Fruit fly (Drosophila melanogaster) ovary, adult (tissue): ENCODE data around the gene IntS12.

Experiments used
- CG17801 ChIP-seq: fragments of 200-800 bp; optimal IDR thresholded peaks from 2 replicates; lab custom pipeline; 2019; ENCODE audit warnings: missing biosample characterization, mild to moderate bottlenecking, missing genetic modification characterization, moderate library complexity; ENCODE audit not compliant: partially characterized antibody

The IntS12 gene

dm6 chr3R:26906034-26906433, 42.9 kb downstream of the IntS12 start:
- no peak for TF ChIP-seq CG17801 (GFP tag; lab: Kevin White, UChicago)

DNA sequence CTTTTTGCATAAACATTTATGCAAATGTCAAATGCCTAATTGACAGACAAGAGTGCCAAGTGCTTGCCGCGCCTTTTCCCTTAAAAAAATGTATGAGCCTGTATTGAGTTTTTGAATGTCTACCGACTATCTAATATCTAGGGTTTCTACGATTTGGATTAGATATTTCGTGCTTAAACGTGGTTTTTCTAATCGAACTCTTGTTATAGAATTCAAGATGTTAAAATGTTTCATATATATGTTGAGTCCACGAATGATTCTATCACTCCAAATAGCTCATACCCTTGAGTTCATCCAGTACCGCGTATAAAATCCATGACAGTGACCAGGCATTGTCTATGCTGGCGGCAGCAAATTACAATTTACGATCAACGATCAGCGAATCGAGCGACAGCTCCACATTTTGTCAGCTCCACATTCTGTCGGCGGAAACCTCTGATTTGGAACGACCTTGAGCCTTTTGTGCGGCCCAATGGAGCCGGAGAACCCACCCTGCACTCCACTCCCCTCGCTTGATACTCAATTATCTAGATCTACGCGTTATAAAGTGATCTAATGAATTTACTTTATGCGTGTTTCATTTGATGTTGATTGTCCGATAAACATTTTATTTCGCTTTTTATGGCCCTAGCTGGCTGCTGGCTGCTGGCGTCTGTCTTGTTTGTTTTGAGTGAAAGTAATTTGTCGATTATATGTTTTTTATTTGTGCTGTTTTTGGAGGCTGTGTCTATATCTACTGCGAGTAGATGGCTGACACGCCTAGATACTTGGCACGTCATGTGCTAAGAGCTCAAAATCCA, 43.7 kb downstream of the IntS12 start:
- no peak for TF ChIP-seq CG17801 (GFP tag; lab: Kevin White, UChicago)

- TF ChIP-seq CG17801 (GFP tag; lab: Kevin White, UChicago), result no peak
Observed at dm6 chr3R:26908750-26909149, 45.6 kb downstream of the IntS12 start.

DNA sequence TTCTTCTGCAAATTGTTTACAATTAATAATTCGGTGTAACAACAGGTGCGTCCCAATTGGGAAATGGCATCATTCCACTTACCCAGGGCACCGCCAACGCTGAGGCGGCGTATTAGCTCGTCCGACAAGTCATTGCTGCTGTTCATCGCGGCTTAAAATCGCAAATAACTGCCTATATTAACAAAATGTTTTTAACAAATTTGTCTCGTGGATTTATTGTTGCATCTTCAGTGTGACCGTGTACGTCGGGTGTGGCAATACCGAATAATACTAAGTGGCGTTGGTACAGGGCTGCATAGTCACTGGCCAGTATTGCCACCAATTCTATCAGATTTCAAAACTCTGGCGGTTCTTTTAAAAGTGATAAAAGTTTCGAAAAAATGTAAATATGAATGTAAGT, 49.4 kb downstream of the IntS12 start, which contains the start of gene Ets97D:
Gene Ets97D, minus strand, starts transcription at position 272 of the 400 bp plus-strand sequence.
- TF ChIP-seq CG17801 (GFP tag; lab: Kevin White, UChicago), result no peak
